Worm (Caenorhabditis elegans): Measurements from ENCODE around the gene txdc-12.1.

ce11 chrII:12226192-12226591 lies 14.0 kb upstream of the txdc-12.1 start:
- TF ChIP-seq ama-1 (optimal IDR thresholded peaks at IDR 0.05): no peak
- no peak for TF ChIP-seq F13H6.1 (tag; optimal IDR thresholded peaks at IDR 0.05)
- TF ChIP-seq ahr-1 (tag; optimal IDR thresholded peaks at IDR 0.05): no peak
- no peak for TF ChIP-seq eyg-1 (tag; optimal IDR thresholded peaks at IDR 0.05)
- TF ChIP-seq hlh-15 (tag; optimal IDR thresholded peaks at IDR 0.05): no peak
- no peak for TF ChIP-seq pat-9 (tag; optimal IDR thresholded peaks at IDR 0.05)
- no peak for TF ChIP-seq odd-2 (tag; optimal IDR thresholded peaks at IDR 0.05)
- no peak for TF ChIP-seq hlh-30 (tag; optimal IDR thresholded peaks at IDR 0.05; ENCODE audit: insufficient read depth)
- no peak for TF ChIP-seq unc-86 (tag; optimal IDR thresholded peaks at IDR 0.05)
- TF ChIP-seq rnt-1 (tag; optimal IDR thresholded peaks at IDR 0.05): no peak
- no peak for TF ChIP-seq nhr-232 (tag; optimal IDR thresholded peaks at IDR 0.05)
- TF ChIP-seq mec-3 (tag; optimal IDR thresholded peaks at IDR 0.05; ENCODE audit: borderline replicate concordance): no peak

All from whole organism, late embryonic.